Worm (Caenorhabditis elegans) whole organism, midembryonic: ENCODE data around the gene W02B12.12.

Experiments
- T22C8.4 ChIP-seq: fragments of 200-800 bp; sonication (Bioruptor generic); IDR thresholded peaks from 2 replicates; pipeline ENCODE4 v1.3.6; 2022; ENCODE audit warnings: missing genetic modification characterization, missing compliant biosample characterization
- cog-1 ChIP-seq: sonication (generic microtip); optimal IDR thresholded peaks from 2 replicates; lab custom pipeline; 2016; ENCODE audit warnings: missing genetic modification characterization, missing compliant biosample characterization
- flt-1 ChIP-seq: fragments of 200-800 bp; sonication (Bioruptor generic); IDR thresholded peaks from 2 replicates; pipeline ENCODE4 v1.3.6; 2022; ENCODE audit warnings: missing genetic modification characterization, missing compliant biosample characterization
- klf-2 ChIP-seq: fragments of 200-800 bp; sonication (Bioruptor generic); conservative IDR thresholded peaks from 2 replicates; pipeline ENCODE4 v1.3.6; 2022; ENCODE audit warnings: missing genetic modification reagents, missing genetic modification characterization, missing compliant biosample characterization
- med-1 ChIP-seq: sonication (generic microtip); optimal IDR thresholded peaks from 2 replicates; lab custom pipeline; 2017; ENCODE audit warnings: missing genetic modification characterization, mild to moderate bottlenecking, missing compliant biosample characterization, antibody characterized with exemption, missing genetic modification reagents; ENCODE audit not compliant: insufficient read depth
- ref-1 ChIP-seq: fragments of 200-800 bp; sonication (Bioruptor generic); conservative IDR thresholded peaks from 2 replicates; pipeline ENCODE4 v1.3.6; 2022; ENCODE audit warnings: missing genetic modification reagents, missing genetic modification characterization, missing compliant biosample characterization
- tab-1 ChIP-seq: fragments of 200-800 bp; sonication (Bioruptor generic); IDR thresholded peaks from 2 replicates; pipeline ENCODE4 v1.3.6; 2022; ENCODE audit warnings: missing genetic modification characterization, missing compliant biosample characterization
- ztf-23 ChIP-seq: fragments of 200-800 bp; sonication (Bioruptor generic); IDR thresholded peaks from 2 replicates; pipeline ENCODE4 v1.3.6; 2022; ENCODE audit warnings: missing genetic modification reagents, missing genetic modification characterization, missing compliant biosample characterization
- ztf-29 ChIP-seq: fragments of 200-800 bp; sonication (Bioruptor generic); IDR thresholded peaks from 2 replicates; pipeline ENCODE4 v1.3.6; 2022; ENCODE audit warnings: missing genetic modification reagents, missing genetic modification characterization, missing compliant biosample characterization

DNA sequence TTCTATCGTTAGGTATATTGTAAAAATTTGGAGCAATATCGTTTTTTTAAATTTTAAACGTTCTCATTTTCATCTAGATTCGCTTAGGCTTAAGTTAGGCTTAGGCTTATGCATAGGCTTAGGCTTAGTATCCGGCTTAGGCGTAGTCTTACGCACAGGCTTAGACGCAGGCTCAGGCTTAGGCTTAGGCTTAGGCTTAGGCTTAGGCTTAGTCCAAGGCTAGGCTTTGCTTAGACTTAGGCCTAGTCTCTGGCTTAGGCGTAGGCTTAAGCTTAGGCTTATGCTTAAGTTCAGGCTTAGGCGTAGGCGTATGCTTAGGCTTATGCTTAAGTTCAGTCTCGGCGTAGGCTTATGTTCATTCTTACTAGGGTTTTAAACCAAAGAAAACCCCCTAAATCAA is 24.8 kb upstream of the W02B12.12 start:
- TF ChIP-seq flt-1 (GFP tag; lab: Robert Waterston, UW) (no peak), tab-1 (GFP tag; lab: Robert Waterston, UW) (no peak), ztf-23 (GFP tag; lab: Robert Waterston, UW) (no peak), cog-1 (no peak), ref-1 (no peak), ztf-29 (GFP tag; lab: Robert Waterston, UW) (peak; percentile 67; the same call in 1 of the 2 replicates), med-1 (no peak), T22C8.4 (GFP tag; lab: Robert Waterston, UW) (no peak), klf-2 (GFP tag; lab: Robert Waterston, UW) (no peak)
